Worm (Caenorhabditis elegans) whole organism, young adult: ENCODE measurements around the gene nceh-1.

ENCODE experiments used
- B0035.1 ChIP-seq: sonication (generic microtip); optimal IDR thresholded peaks from 2 replicates; lab custom pipeline; 2016; ENCODE audit warnings: missing genetic modification characterization, mild to moderate bottlenecking, missing compliant biosample characterization, missing genotype, missing genetic modification reagents
- D2030.7 ChIP-seq: fragments of 200-800 bp; sonication (Bioruptor generic); IDR thresholded peaks from 2 replicates; pipeline ENCODE4 v1.3.6; 2022; ENCODE audit warnings: missing genetic modification reagents, missing genetic modification characterization, missing compliant biosample characterization
- dpl-1 ChIP-seq: fragments of 150-350 bp; optimal IDR thresholded peaks from 2 replicates; lab custom pipeline; 2014; ENCODE audit warnings: missing biosample characterization, missing genetic modification reagents, missing genetic modification characterization
- lir-1 ChIP-seq: fragments of 200-800 bp; sonication (Bioruptor generic); conservative IDR thresholded peaks from 2 replicates; pipeline ENCODE4 v1.3.6; 2022; ENCODE audit warnings: missing genetic modification reagents, missing genetic modification characterization, missing compliant biosample characterization
- ztf-3 ChIP-seq: fragments of 200-800 bp; sonication (Bioruptor generic); optimal IDR thresholded peaks from 2 replicates; lab custom pipeline; 2018; ENCODE audit warnings: mild to moderate bottlenecking, missing genetic modification characterization, missing compliant biosample characterization

DNA sequence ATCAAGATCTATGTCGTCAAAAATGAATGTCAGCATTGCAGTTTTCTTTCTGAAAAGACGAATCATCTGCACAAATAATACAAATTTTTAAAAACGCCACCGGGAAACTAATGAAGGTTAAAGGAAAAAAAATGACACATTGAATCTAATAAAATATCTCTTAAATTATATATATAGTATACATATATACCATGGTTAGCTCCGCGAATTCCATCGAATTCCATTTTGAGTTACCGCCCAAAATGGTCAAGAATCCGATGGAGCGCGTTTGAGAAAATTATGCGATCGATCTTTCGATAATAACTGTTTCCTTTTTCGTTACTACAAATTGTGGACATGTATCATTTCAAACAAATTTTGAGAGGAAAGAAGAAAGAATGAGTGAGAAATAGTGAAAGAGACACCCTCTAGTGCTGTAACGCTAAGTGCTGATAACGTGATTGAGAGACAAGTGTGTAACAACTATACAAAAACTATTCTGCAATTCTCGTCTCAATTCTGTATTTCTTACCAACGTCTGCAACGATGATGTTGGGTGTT, 28.1 kb downstream of the nceh-1 start, which contains the start of the genes C25F9.6 and C25F9.10:
- no peak for TF ChIP-seq B0035.1
- no peak for TF ChIP-seq dpl-1 (GFP tag; lab: Kevin White, UChicago)
- TF ChIP-seq D2030.7 (GFP tag; lab: Robert Waterston, UW), result no peak
- TF ChIP-seq lir-1 (GFP tag; lab: Robert Waterston, UW), result no peak
- no peak for TF ChIP-seq ztf-3 (GFP tag; lab: Kevin White, UChicago)
